Fruit fly (Drosophila melanogaster) whole organism, wandering third instar larva: ENCODE measurements around the gene CG1958.

ENCODE experiments used
- Abd-B ChIP-seq: fragments of >200 bp; optimal IDR thresholded peaks from 2 replicates; lab custom pipeline; 2017; ENCODE audit warnings: missing biosample characterization, missing genetic modification characterization
- CG32264 ChIP-seq: fragments of 200-800 bp; sonication (Bioruptor generic); optimal IDR thresholded peaks from 2 replicates; lab custom pipeline; 2016; ENCODE audit warnings: missing biosample characterization, missing genetic modification characterization
- CG9705 ChIP-seq: fragments of 200-800 bp; sonication (Bioruptor generic); optimal IDR thresholded peaks from 2 replicates; lab custom pipeline; 2018; ENCODE audit warnings: missing biosample characterization, mild to moderate bottlenecking, missing genetic modification characterization
- CrebA ChIP-seq: fragments of 200-800 bp; sonication (Bioruptor generic); optimal IDR thresholded peaks from 2 replicates; lab custom pipeline; 2016; ENCODE audit warnings: missing biosample characterization, mild to moderate bottlenecking, missing genetic modification characterization, borderline replicate concordance
- Dfd ChIP-seq: fragments of >200 bp; optimal IDR thresholded peaks from 2 replicates; lab custom pipeline; 2017; ENCODE audit warnings: missing biosample characterization, missing genetic modification characterization
- Dif ChIP-seq: fragments of 200-275, 200-300 bp; sonication (Bioruptor generic); optimal IDR thresholded peaks from 2 replicates; lab custom pipeline; 2018; ENCODE audit warnings: missing biosample characterization, missing genetic modification characterization; ENCODE audit not compliant: partially characterized antibody
- GATAd ChIP-seq: sonication (Bioruptor generic); optimal IDR thresholded peaks from 2 replicates; lab custom pipeline; 2016; ENCODE audit warnings: missing biosample characterization, missing genetic modification characterization
- HLH106 ChIP-seq: fragments of 200-800 bp; optimal IDR thresholded peaks from 3 replicates; lab custom pipeline; 2019; ENCODE audit warnings: missing biosample characterization, mild to moderate bottlenecking, missing genetic modification characterization, moderate library complexity
- Hnf4 ChIP-seq: fragments of 200-800 bp; sonication (Bioruptor generic); optimal IDR thresholded peaks from 2 replicates; lab custom pipeline; 2016; ENCODE audit warnings: missing biosample characterization, mild to moderate bottlenecking, missing genetic modification characterization
- Hr78 ChIP-seq: fragments of >200 bp; optimal IDR thresholded peaks from 2 replicates; lab custom pipeline; 2017; ENCODE audit warnings: missing biosample characterization, missing genetic modification characterization
- Hr83 ChIP-seq: fragments of 200-300 bp; sonication (Bioruptor generic); optimal IDR thresholded peaks from 2 replicates; lab custom pipeline; 2016; ENCODE audit warnings: missing biosample characterization, mild to moderate bottlenecking, missing genetic modification characterization, moderate library complexity; ENCODE audit not compliant: poor library complexity, severe bottlenecking
- Jra ChIP-seq: sonication (Bioruptor generic); optimal IDR thresholded peaks from 2 replicates; lab custom pipeline; 2016; ENCODE audit warnings: missing biosample characterization, missing genetic modification characterization
- Mio ChIP-seq: sonication (Bioruptor generic); optimal IDR thresholded peaks from 2 replicates; lab custom pipeline; 2016; ENCODE audit warnings: missing biosample characterization, missing genetic modification characterization
- Myc ChIP-seq: fragments of >200 bp; optimal IDR thresholded peaks from 2 replicates; lab custom pipeline; 2017
- N ChIP-seq: fragments of >200 bp; optimal IDR thresholded peaks from 2 replicates; lab custom pipeline; 2018; ENCODE audit warnings: missing biosample characterization, missing external identifiers, missing genetic modification characterization
- OdsH ChIP-seq: fragments of 200-800 bp; sonication (Bioruptor generic); optimal IDR thresholded peaks from 2 replicates; lab custom pipeline; 2016; ENCODE audit warnings: missing biosample characterization, mild to moderate bottlenecking, missing genetic modification characterization
- Rel ChIP-seq, 2 experiments: fragments of 200-800 bp; sonication (Bioruptor generic) in 1 of 2; optimal IDR thresholded peaks; 2 replicates in 1 of 2; 3 replicates in 1 of 2; lab custom pipeline; 2016 to 2019; ENCODE audit warnings: mild to moderate bottlenecking in 2 of 2, missing biosample characterization in 2 of 2, missing genetic modification characterization in 2 of 2, moderate library complexity in 1 of 2
- Sp1 ChIP-seq: fragments of 200-800 bp; sonication (Bioruptor generic); optimal IDR thresholded peaks from 3 replicates; lab custom pipeline; 2019; ENCODE audit warnings: missing biosample characterization, mild to moderate bottlenecking, missing genetic modification characterization, moderate library complexity
- Vsx2 ChIP-seq: fragments of 200-300, 225-300 bp; sonication (Bioruptor generic); optimal IDR thresholded peaks from 2 replicates; lab custom pipeline; 2018; ENCODE audit warnings: missing biosample characterization, missing genetic modification characterization; ENCODE audit not compliant: partially characterized antibody
- br ChIP-seq: fragments of 200-800 bp; sonication (Bioruptor generic); optimal IDR thresholded peaks from 2 replicates; lab custom pipeline; 2016; ENCODE audit warnings: missing biosample characterization, missing genetic modification characterization
- brk ChIP-seq: fragments of 200-800 bp; sonication (Bioruptor generic); optimal IDR thresholded peaks from 2 replicates; lab custom pipeline; 2016; ENCODE audit warnings: missing biosample characterization, mild to moderate bottlenecking, missing genetic modification characterization
- dl ChIP-seq, 2 experiments: fragments of 175-275, 200-275 bp in 1 of 2; fragments of 200-275 bp in 1 of 2; sonication (Bioruptor generic); optimal IDR thresholded peaks; lab custom pipeline; 2018; ENCODE audit warnings: mild to moderate bottlenecking in 2 of 2, missing biosample characterization in 2 of 2, missing genetic modification characterization in 2 of 2, moderate library complexity in 2 of 2; ENCODE audit not compliant: partially characterized antibody in 2 of 2, insufficient read depth in 1 of 2
- dmrt93B ChIP-seq: fragments of 200-800 bp; sonication (Bioruptor generic); optimal IDR thresholded peaks from 2 replicates; lab custom pipeline; 2018; ENCODE audit warnings: missing biosample characterization, mild to moderate bottlenecking, missing genetic modification characterization
- dsf ChIP-seq: sonication (Bioruptor generic); optimal IDR thresholded peaks from 2 replicates; lab custom pipeline; 2016; ENCODE audit warnings: missing biosample characterization, missing genetic modification characterization, borderline replicate concordance
- ey ChIP-seq: fragments of 200-800 bp; sonication (Bioruptor generic); optimal IDR thresholded peaks from 2 replicates; lab custom pipeline; 2016; ENCODE audit warnings: missing biosample characterization, missing genetic modification characterization
- foxo ChIP-seq, 2 experiments: fragments of 200-800 bp; sonication (Bioruptor generic); optimal IDR thresholded peaks; 2 replicates in 1 of 2; 3 replicates in 1 of 2; lab custom pipeline; 2016 to 2017; ENCODE audit warnings: missing biosample characterization in 2 of 2, missing genetic modification characterization in 2 of 2
- fru ChIP-seq: fragments of 200-800 bp; sonication (Bioruptor generic); optimal IDR thresholded peaks from 3 replicates; lab custom pipeline; 2016; ENCODE audit warnings: missing biosample characterization, mild to moderate bottlenecking, missing genetic modification characterization
- h ChIP-seq: fragments of 200-800 bp; sonication (Bioruptor generic); optimal IDR thresholded peaks from 3 replicates; lab custom pipeline; 2016; ENCODE audit warnings: missing biosample characterization, mild to moderate bottlenecking, missing genetic modification characterization
- jim ChIP-seq: fragments of 175-275, 200-325 bp; sonication (Bioruptor generic); optimal IDR thresholded peaks from 2 replicates; lab custom pipeline; 2016; ENCODE audit warnings: missing biosample characterization, mild to moderate bottlenecking, missing genetic modification characterization
- lola ChIP-seq: fragments of >200 bp; optimal IDR thresholded peaks from 2 replicates; lab custom pipeline; 2017; ENCODE audit warnings: missing biosample characterization, missing genetic modification characterization
- pan ChIP-seq: fragments of >200 bp; optimal IDR thresholded peaks from 2 replicates; lab custom pipeline; 2017
- psq ChIP-seq: fragments of 200-800 bp; sonication (Bioruptor generic); optimal IDR thresholded peaks from 3 replicates; lab custom pipeline; 2017; ENCODE audit warnings: missing biosample characterization, mild to moderate bottlenecking, missing genetic modification characterization, moderate library complexity
- rgr ChIP-seq: fragments of 200-800 bp; sonication (Bioruptor generic); optimal IDR thresholded peaks from 3 replicates; lab custom pipeline; 2016; ENCODE audit warnings: missing biosample characterization, mild to moderate bottlenecking, missing genetic modification characterization
- sage ChIP-seq: fragments of 200-800 bp; sonication (Bioruptor generic); optimal IDR thresholded peaks from 2 replicates; lab custom pipeline; 2016; ENCODE audit warnings: missing biosample characterization, mild to moderate bottlenecking, missing genetic modification characterization
- sv ChIP-seq: fragments of 200-800 bp; sonication (Bioruptor generic); optimal IDR thresholded peaks from 3 replicates; lab custom pipeline; 2016; ENCODE audit warnings: missing biosample characterization, missing genetic modification characterization
- usp ChIP-seq: fragments of >200 bp; optimal IDR thresholded peaks from 2 replicates; lab custom pipeline; 2017; ENCODE audit warnings: missing biosample characterization, missing genetic modification characterization
- woc ChIP-seq: sonication (Bioruptor generic); optimal IDR thresholded peaks from 2 replicates; lab custom pipeline; 2016; ENCODE audit warnings: missing biosample characterization, mild to moderate bottlenecking, missing genetic modification characterization

CG1958 gene

dm6 chrX:7285410-7285809, 18.7 kb downstream of the CG1958 start:
- TF ChIP-seq HLH106 (tag; lab: Kevin White, UChicago) (no peak), dl (GFP tag; optimal IDR thresholded peaks at IDR 0.05; lab: Kevin White, UChicago; ENCODE audit: insufficient read depth in 1 of 2, partially characterized antibody in 2 of 2) (peak in 1 of 2 experiments; percentile 52), rgr (GFP tag; lab: Kevin White, UChicago) (no peak), jim (no peak), dmrt93B (GFP tag; lab: Kevin White, UChicago) (no peak), N (GFP tag; lab: Kevin White, UChicago) (peak; percentile 61), Dif (peak; percentile 65)

- TF ChIP-seq OdsH (GFP tag; lab: Kevin White, UChicago) (no peak), Hr78 (GFP tag; lab: Kevin White, UChicago) (no peak), pan (no peak), lola (GFP tag; lab: Kevin White, UChicago) (no peak), dl (GFP tag; optimal IDR thresholded peaks at IDR 0.05; lab: Kevin White, UChicago; ENCODE audit: insufficient read depth in 1 of 2, partially characterized antibody in 2 of 2) (no peak), dsf (GFP tag; lab: Kevin White, UChicago) (no peak), Hnf4 (GFP tag; lab: Kevin White, UChicago) (peak; percentile 43), brk (GFP tag; lab: Kevin White, UChicago) (no peak), GATAd (GFP tag; lab: Kevin White, UChicago) (no peak), sv (no peak), rgr (GFP tag; lab: Kevin White, UChicago) (peak; percentile 39), woc (GFP tag; lab: Kevin White, UChicago) (peak; percentile 83), Abd-B (GFP tag; lab: Kevin White, UChicago) (no peak), HLH106 (tag; lab: Kevin White, UChicago) (peak; percentile 54), CrebA (GFP tag; lab: Kevin White, UChicago) (no peak), CG32264 (GFP tag; lab: Kevin White, UChicago) (no peak), CG9705 (GFP tag; lab: Kevin White, UChicago) (no peak), br (GFP tag; lab: Kevin White, UChicago) (no peak), dmrt93B (GFP tag; lab: Kevin White, UChicago) (peak; percentile 36), jim (peak; percentile 23), Sp1 (peak; percentile 46), sage (GFP tag; lab: Kevin White, UChicago) (no peak), Dfd (GFP tag; lab: Kevin White, UChicago) (no peak), Hr83 (GFP tag; lab: Kevin White, UChicago) (peak; percentile 66), Dif (no peak), Myc (lab: Kevin White, UChicago) (no peak), psq (no peak), usp (GFP tag; lab: Kevin White, UChicago) (no peak), Jra (GFP tag; lab: Kevin White, UChicago) (peak; percentile 68), Mio (GFP tag; lab: Kevin White, UChicago) (no peak), foxo (GFP tag; optimal IDR thresholded peaks at IDR 0.05; lab: Kevin White, UChicago) (peak in 1 of 2 experiments; percentile 46), Vsx2 (GFP tag; lab: Kevin White, UChicago) (peak; percentile 88), h (GFP tag; lab: Kevin White, UChicago) (peak; percentile 30), Rel (GFP tag; optimal IDR thresholded peaks at IDR 0.05; lab: Kevin White, UChicago) (no peak), Rel (tag; optimal IDR thresholded peaks at IDR 0.05; lab: Kevin White, UChicago) (peak; percentile 69), ey (GFP tag; lab: Kevin White, UChicago) (peak; percentile 23), fru (GFP tag; lab: Kevin White, UChicago) (peak; percentile 28)
Measured at dm6 chrX:7285995-7286985, 19.6 kb downstream of the CG1958 start, which contains the start of gene CG2059. CG2059 (plus strand) TSS chrX:7286358.
